Fruit fly (Drosophila melanogaster) whole organism, embryonic: ENCODE measurements around the gene cerv.

Experiments used
- BtbVII ChIP-seq: fragments of 200-800 bp; sonication (Bioruptor generic); optimal IDR thresholded peaks from 3 replicates; lab custom pipeline; 2017; ENCODE audit warnings: missing biosample characterization, mild to moderate bottlenecking, missing genetic modification characterization
- CG10366 ChIP-seq: fragments of 200-800 bp; sonication (Bioruptor generic); IDR thresholded peaks from 2 replicates; pipeline ENCODE4 v1.3.6; 2022; ENCODE audit warnings: missing biosample characterization, missing genetic modification characterization
- CG10462 ChIP-seq: fragments of 200-800 bp; sonication (Bioruptor generic); optimal IDR thresholded peaks from 2 replicates; lab custom pipeline; 2016; ENCODE audit warnings: missing biosample characterization, missing genetic modification characterization
- CG10565 ChIP-seq: fragments of 200-800 bp; sonication (Bioruptor generic); optimal IDR thresholded peaks from 3 replicates; lab custom pipeline; 2016; ENCODE audit warnings: missing biosample characterization, mild to moderate bottlenecking, missing genetic modification characterization
- CG10959 ChIP-seq: fragments of 200-800 bp; sonication (Bioruptor generic); IDR thresholded peaks from 2 replicates; pipeline ENCODE4 v1.3.6; 2022; ENCODE audit warnings: missing biosample characterization, missing genetic modification characterization
- CG11093 ChIP-seq: fragments of 200-800 bp; sonication (Bioruptor generic); IDR thresholded peaks from 3 replicates; pipeline ENCODE4 v1.3.6; 2022; ENCODE audit warnings: missing biosample characterization, missing genetic modification characterization
- CG12391 ChIP-seq: fragments of 200-800 bp; sonication (Bioruptor generic); optimal IDR thresholded peaks from 3 replicates; lab custom pipeline; 2018; ENCODE audit warnings: missing biosample characterization, mild to moderate bottlenecking, missing genetic modification characterization, moderate library complexity
- CG12744 ChIP-seq: fragments of 200-800 bp; sonication (Bioruptor generic); optimal IDR thresholded peaks from 2 replicates; lab custom pipeline; 2016; ENCODE audit warnings: missing biosample characterization, missing genetic modification characterization
- CG14014 ChIP-seq: fragments of 200-800 bp; sonication (Bioruptor generic); IDR thresholded peaks from 2 replicates; pipeline ENCODE4 v1.3.6; 2022; ENCODE audit warnings: missing biosample characterization, missing genetic modification characterization
- CG15073 ChIP-seq: fragments of 200-800 bp; sonication (Bioruptor generic); optimal IDR thresholded peaks from 2 replicates; lab custom pipeline; 2016; ENCODE audit warnings: missing biosample characterization, missing genetic modification characterization
- CG2116 ChIP-seq: fragments of 200-800 bp; sonication (Bioruptor generic); optimal IDR thresholded peaks from 3 replicates; lab custom pipeline; 2018; ENCODE audit warnings: missing biosample characterization, mild to moderate bottlenecking, missing genetic modification characterization
- CG3281 ChIP-seq: fragments of 200-800 bp; sonication (Bioruptor generic); optimal IDR thresholded peaks from 3 replicates; lab custom pipeline; 2017; ENCODE audit warnings: missing biosample characterization, mild to moderate bottlenecking, missing genetic modification characterization
- CG3407 ChIP-seq: fragments of 200-800 bp; sonication (Bioruptor generic); optimal IDR thresholded peaks from 2 replicates; lab custom pipeline; 2018; ENCODE audit warnings: missing biosample characterization, mild to moderate bottlenecking, missing genetic modification characterization
- CG4360 ChIP-seq: fragments of 200-800 bp; sonication (Bioruptor generic); IDR thresholded peaks from 2 replicates; pipeline ENCODE4 v1.3.6; 2022; ENCODE audit warnings: missing biosample characterization, missing genetic modification characterization
- CG4730 ChIP-seq: fragments of 200-800 bp; sonication (Bioruptor generic); IDR thresholded peaks from 2 replicates; pipeline ENCODE4 v1.3.6; 2022; ENCODE audit warnings: missing biosample characterization, missing genetic modification characterization
- CG7786 ChIP-seq: fragments of 200-800 bp; sonication (Bioruptor generic); optimal IDR thresholded peaks from 2 replicates; lab custom pipeline; 2016; ENCODE audit warnings: missing biosample characterization, missing genetic modification characterization
- CG8089 ChIP-seq: fragments of 200-800 bp; sonication (Bioruptor generic); optimal IDR thresholded peaks from 3 replicates; lab custom pipeline; 2016; ENCODE audit warnings: missing biosample characterization, missing genetic modification characterization
- CG8924 ChIP-seq: fragments of 200-800 bp; optimal IDR thresholded peaks from 3 replicates; lab custom pipeline; 2019; ENCODE audit warnings: missing biosample characterization, mild to moderate bottlenecking, missing genetic modification characterization, moderate library complexity
- CHES-1-like ChIP-seq: fragments of 200-800 bp; sonication (Bioruptor generic); optimal IDR thresholded peaks from 2 replicates; lab custom pipeline; 2016; ENCODE audit warnings: missing biosample characterization, missing genetic modification characterization
- D19A ChIP-seq: fragments of 200-800 bp; optimal IDR thresholded peaks from 3 replicates; lab custom pipeline; 2019; ENCODE audit warnings: missing biosample characterization, mild to moderate bottlenecking, missing genetic modification characterization, moderate library complexity
- Dad ChIP-seq: fragments of 200-800 bp; sonication (Bioruptor generic); optimal IDR thresholded peaks from 3 replicates; lab custom pipeline; 2016; ENCODE audit warnings: missing biosample characterization, missing genetic modification characterization
- Drgx ChIP-seq: fragments of 200-800 bp; sonication (Bioruptor generic); IDR thresholded peaks from 2 replicates; pipeline ENCODE4 v1.3.6; 2022; ENCODE audit warnings: missing biosample characterization, missing genetic modification characterization
- HLH54F ChIP-seq: fragments of 200-800 bp; sonication (Bioruptor generic); optimal IDR thresholded peaks from 3 replicates; lab custom pipeline; 2016; ENCODE audit warnings: missing biosample characterization, missing genetic modification characterization
- Hey ChIP-seq: fragments of 200-800 bp; sonication (Bioruptor generic); optimal IDR thresholded peaks from 3 replicates; lab custom pipeline; 2018; ENCODE audit warnings: missing biosample characterization, mild to moderate bottlenecking, missing genetic modification characterization
- Meics ChIP-seq: fragments of 200-800 bp; sonication (Bioruptor generic); optimal IDR thresholded peaks from 2 replicates; lab custom pipeline; 2017; ENCODE audit warnings: missing biosample characterization, mild to moderate bottlenecking, missing genetic modification characterization
- NC2β ChIP-seq: fragments of 200-800 bp; sonication (Bioruptor generic); optimal IDR thresholded peaks from 2 replicates; lab custom pipeline; 2016; ENCODE audit warnings: missing biosample characterization, missing genetic modification characterization
- Rfx ChIP-seq: fragments of 200-800 bp; sonication (Bioruptor generic); IDR thresholded peaks from 2 replicates; pipeline ENCODE4 v1.3.6; 2022; ENCODE audit warnings: missing biosample characterization, missing genetic modification characterization
- Taf1 ChIP-seq: fragments of 200-800 bp; sonication (Bioruptor generic); IDR thresholded peaks from 2 replicates; pipeline ENCODE4 v1.3.6; 2022; ENCODE audit warnings: missing biosample characterization, missing genetic modification characterization
- al ChIP-seq: fragments of 200-800 bp; sonication (Bioruptor generic); IDR thresholded peaks from 2 replicates; pipeline ENCODE4 v1.3.6; 2022; ENCODE audit warnings: missing biosample characterization, missing genetic modification characterization
- aop ChIP-seq: fragments of 200-800 bp; sonication (Bioruptor generic); IDR thresholded peaks from 2 replicates; pipeline ENCODE4 v1.3.6; 2022; ENCODE audit warnings: missing biosample characterization, missing genetic modification characterization
- bcd ChIP-seq: fragments of 200-800 bp; sonication (Bioruptor generic); optimal IDR thresholded peaks from 2 replicates; lab custom pipeline; 2017; ENCODE audit warnings: missing biosample characterization, mild to moderate bottlenecking, missing genetic modification characterization
- bowl ChIP-seq: fragments of 200-800 bp; sonication (Bioruptor generic); IDR thresholded peaks from 2 replicates; pipeline ENCODE4 v1.3.6; 2022; ENCODE audit warnings: missing biosample characterization, missing genetic modification characterization
- btn ChIP-seq: fragments of 200-800 bp; sonication (Bioruptor generic); optimal IDR thresholded peaks from 2 replicates; lab custom pipeline; 2016; ENCODE audit warnings: missing biosample characterization, missing genetic modification characterization
- caup ChIP-seq: fragments of 200-800 bp; sonication (Bioruptor generic); optimal IDR thresholded peaks from 3 replicates; lab custom pipeline; 2017; ENCODE audit warnings: missing biosample characterization, mild to moderate bottlenecking, missing genetic modification characterization, moderate library complexity; ENCODE audit not compliant: severe bottlenecking
- chm ChIP-seq: fragments of 200-800 bp; sonication (Bioruptor generic); IDR thresholded peaks from 2 replicates; pipeline ENCODE4 v1.3.6; 2022; ENCODE audit warnings: missing biosample characterization, missing genetic modification characterization
- cwo ChIP-seq: fragments of 200-800 bp; sonication (Bioruptor generic); optimal IDR thresholded peaks from 3 replicates; lab custom pipeline; 2017; ENCODE audit warnings: missing biosample characterization, missing genetic modification characterization, mild to moderate bottlenecking, moderate library complexity, missing genetic modification reagents
- da ChIP-seq: fragments of 200-800 bp; sonication (Bioruptor generic); optimal IDR thresholded peaks from 2 replicates; lab custom pipeline; 2016; ENCODE audit warnings: missing biosample characterization, missing genetic modification characterization
- esg ChIP-seq: fragments of 200-800 bp; sonication (Bioruptor generic); conservative IDR thresholded peaks from 2 replicates; pipeline ENCODE4 v1.3.6; 2022; ENCODE audit warnings: missing biosample characterization, missing genetic modification characterization
- gem ChIP-seq: fragments of 200-800 bp; sonication (Bioruptor generic); optimal IDR thresholded peaks from 2 replicates; lab custom pipeline; 2019; ENCODE audit warnings: missing biosample characterization, mild to moderate bottlenecking, missing genetic modification characterization, moderate library complexity
- grau ChIP-seq: fragments of 200-800 bp; optimal IDR thresholded peaks from 3 replicates; lab custom pipeline; 2019; ENCODE audit warnings: missing biosample characterization, mild to moderate bottlenecking, missing genetic modification characterization, moderate library complexity
- her ChIP-seq: fragments of 200-800 bp; sonication (Bioruptor generic); optimal IDR thresholded peaks from 2 replicates; lab custom pipeline; 2016; ENCODE audit warnings: missing biosample characterization, missing genetic modification characterization
- hth ChIP-seq: fragments of >200 bp; optimal IDR thresholded peaks from 2 replicates; lab custom pipeline; 2017; ENCODE audit warnings: inconsistent platforms
- luna ChIP-seq: fragments of 200-800 bp; sonication (Bioruptor generic); optimal IDR thresholded peaks from 2 replicates; lab custom pipeline; 2016; ENCODE audit warnings: missing biosample characterization, missing genetic modification characterization
- nerfin-1 ChIP-seq: fragments of 200-800 bp; sonication (Bioruptor generic); optimal IDR thresholded peaks from 3 replicates; lab custom pipeline; 2019; ENCODE audit warnings: missing biosample characterization, mild to moderate bottlenecking, missing genetic modification characterization, moderate library complexity
- nmo ChIP-seq: fragments of 200-800 bp; sonication (Bioruptor generic); optimal IDR thresholded peaks from 2 replicates; lab custom pipeline; 2018; ENCODE audit warnings: missing biosample characterization, mild to moderate bottlenecking, missing genetic modification characterization, moderate library complexity
- pho ChIP-seq: fragments of 200-800 bp; sonication (Bioruptor generic); optimal IDR thresholded peaks from 2 replicates; lab custom pipeline; 2016; ENCODE audit warnings: missing biosample characterization, missing genetic modification characterization
- ranshi ChIP-seq: fragments of 200-800 bp; sonication (Bioruptor generic); IDR thresholded peaks from 2 replicates; pipeline ENCODE4 v1.3.6; 2022; ENCODE audit warnings: missing biosample characterization, missing genetic modification characterization
- sob ChIP-seq: fragments of 200-800 bp; sonication (Bioruptor generic); IDR thresholded peaks from 2 replicates; pipeline ENCODE4 v1.3.6; 2022; ENCODE audit warnings: missing biosample characterization, missing genetic modification characterization
- sug ChIP-seq: fragments of 200-800 bp; optimal IDR thresholded peaks from 2 replicates; lab custom pipeline; 2019; ENCODE audit warnings: missing biosample characterization, mild to moderate bottlenecking, missing genetic modification characterization, moderate library complexity
- unc-4 ChIP-seq: fragments of 200-800 bp; sonication (Bioruptor generic); IDR thresholded peaks from 2 replicates; pipeline ENCODE4 v1.3.6; 2022; ENCODE audit warnings: missing biosample characterization, missing genetic modification characterization; ENCODE audit not compliant: partially characterized antibody
- zf30C ChIP-seq: fragments of 200-800 bp; sonication (Bioruptor generic); optimal IDR thresholded peaks from 3 replicates; lab custom pipeline; 2018; ENCODE audit warnings: missing biosample characterization, mild to moderate bottlenecking, missing genetic modification characterization
- zfh2 ChIP-seq: fragments of 200-800 bp; sonication (Bioruptor generic); optimal IDR thresholded peaks from 2 replicates; lab custom pipeline; 2016; ENCODE audit warnings: missing biosample characterization, missing genetic modification characterization

The cerv gene

DNA sequence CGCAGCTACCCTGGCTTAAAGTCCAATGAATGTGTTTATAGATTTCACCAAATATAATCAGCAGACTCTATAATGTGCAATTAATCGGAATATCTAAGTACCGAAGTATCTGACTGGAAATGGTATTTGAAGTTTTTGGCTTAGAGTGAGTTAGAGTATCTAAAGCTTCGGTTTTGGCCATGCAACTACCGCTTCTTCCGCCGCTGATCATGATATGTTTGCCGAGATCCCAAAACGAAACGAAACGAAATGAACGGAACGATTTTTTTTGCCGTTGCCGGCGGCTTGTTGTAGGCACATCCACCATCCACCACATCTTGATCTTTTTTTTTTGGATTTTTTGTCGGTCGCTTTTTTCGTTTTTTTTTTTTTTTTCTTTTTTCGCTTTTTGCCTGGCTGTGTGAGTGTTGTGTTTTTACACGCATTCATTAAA, 45.0 kb upstream of the cerv start (continued):
- TF ChIP-seq bowl (GFP tag; lab: Robert Waterston, UW) (peak; percentile 55; the same call in 1 of the 2 replicates), CG12391 (peak; percentile 62), Rfx (peak; percentile 95), aop (GFP tag; lab: Robert Waterston, UW) (0 out of 2 replicates have a peak, but pooled peaks have one; percentile 19), unc-4 (GFP tag; lab: Robert Waterston, UW) (no peak), CG7786 (GFP tag; lab: Kevin White, UChicago) (peak; percentile 53), luna (peak; percentile 43), CG10366 (GFP tag; lab: Robert Waterston, UW) (peak; percentile 88), D19A (tag; lab: Kevin White, UChicago) (peak; percentile 92), sug (peak; percentile 58), CG3407 (GFP tag; lab: Kevin White, UChicago) (peak; percentile 42), ranshi (GFP tag; lab: Robert Waterston, UW) (peak; percentile 90), Dad (GFP tag; lab: Kevin White, UChicago) (peak; percentile 70), HLH54F (peak; percentile 64), CG4360 (GFP tag; lab: Robert Waterston, UW) (peak; percentile 50; the same call in 1 of the 2 replicates), her (GFP tag; lab: Kevin White, UChicago) (peak; percentile 79), CG12744 (GFP tag; lab: Kevin White, UChicago) (no peak), Hey (tag; lab: Kevin White, UChicago) (peak; percentile 4), BtbVII (GFP tag; lab: Kevin White, UChicago) (peak; percentile 49), CG8924 (tag; lab: Kevin White, UChicago) (peak; percentile 77), CG8089 (peak; percentile 61), CG2116 (no peak), chm (0 out of 2 replicates have a peak, but pooled peaks have one; percentile 50), esg (GFP tag; lab: Robert Waterston, UW) (peak; percentile 82), nmo (GFP tag; lab: Kevin White, UChicago) (peak; percentile 73), Drgx (GFP tag; lab: Robert Waterston, UW) (peak; percentile 87), NC2β (GFP tag; lab: Kevin White, UChicago) (no peak), CG10565 (GFP tag; lab: Kevin White, UChicago) (no peak), CG14014 (GFP tag; lab: Robert Waterston, UW) (peak; percentile 89), gem (tag; lab: Kevin White, UChicago) (peak; percentile 85), nerfin-1 (tag; lab: Kevin White, UChicago) (peak; percentile 53), zfh2 (GFP tag; lab: Kevin White, UChicago) (peak; percentile 80), Meics (GFP tag; lab: Kevin White, UChicago) (peak; percentile 75), zf30C (GFP tag; lab: Kevin White, UChicago) (no peak), caup (peak; percentile 64), btn (GFP tag; lab: Kevin White, UChicago) (peak; percentile 68), cwo (GFP tag; lab: Kevin White, UChicago) (peak; percentile 72), sob (GFP tag; lab: Robert Waterston, UW) (peak; percentile 87), CG10462 (peak; percentile 39), Taf1 (GFP tag; lab: Robert Waterston, UW) (peak; percentile 69), CG15073 (GFP tag; lab: Kevin White, UChicago) (no peak), CG10959 (GFP tag; lab: Robert Waterston, UW) (peak; percentile 41; the same call in 1 of the 2 replicates), al (GFP tag; lab: Robert Waterston, UW) (peak; percentile 88), hth (lab: Kevin White, UChicago) (no peak), pho (GFP tag; lab: Kevin White, UChicago) (peak; percentile 58), da (GFP tag; lab: Kevin White, UChicago) (no peak), CG11093 (peak; percentile 79), bcd (GFP tag; lab: Kevin White, UChicago) (peak; percentile 72), CG3281 (GFP tag; lab: Kevin White, UChicago) (peak; percentile 74), CG4730 (GFP tag; lab: Robert Waterston, UW) (peak; percentile 85), CHES-1-like (GFP tag; lab: Kevin White, UChicago) (peak; percentile 64), grau (peak; percentile 78)
